Fruit fly (Drosophila melanogaster): ENCODE data around the gene Mpv17.

dm6 chr4:989058-989770, 39.9 kb downstream of the Mpv17 start, which contains the start of gene toy:
- no peak for TF ChIP-seq Ets96B (tag; optimal IDR thresholded peaks at IDR 0.05)
- TF ChIP-seq Sox15 (GFP tag; optimal IDR thresholded peaks at IDR 0.05): no peak
- TF ChIP-seq CG8319 (GFP tag; optimal IDR thresholded peaks at IDR 0.05): no peak
- no peak for TF ChIP-seq CG10631 (GFP tag; optimal IDR thresholded peaks at IDR 0.05)
- TF ChIP-seq eg (GFP tag; IDR thresholded peaks at IDR 0.05): no peak
- no peak for TF ChIP-seq CG31627 (GFP tag; optimal IDR thresholded peaks at IDR 0.05)
- TF ChIP-seq vri (GFP tag; optimal IDR thresholded peaks at IDR 0.05): no peak
- no peak for TF ChIP-seq CG6808 (GFP tag; optimal IDR thresholded peaks at IDR 0.05)
- no peak for TF ChIP-seq OdsH (GFP tag; optimal IDR thresholded peaks at IDR 0.05)
- no peak for TF ChIP-seq Hr39 (GFP tag; optimal IDR thresholded peaks at IDR 0.05)
- TF ChIP-seq Gug (GFP tag; IDR thresholded peaks at IDR 0.05): no peak

All from whole organism, prepupa.